Fruit fly (Drosophila melanogaster): ENCODE measurements around the gene Sgs8.

Sgs8 gene

DNA sequence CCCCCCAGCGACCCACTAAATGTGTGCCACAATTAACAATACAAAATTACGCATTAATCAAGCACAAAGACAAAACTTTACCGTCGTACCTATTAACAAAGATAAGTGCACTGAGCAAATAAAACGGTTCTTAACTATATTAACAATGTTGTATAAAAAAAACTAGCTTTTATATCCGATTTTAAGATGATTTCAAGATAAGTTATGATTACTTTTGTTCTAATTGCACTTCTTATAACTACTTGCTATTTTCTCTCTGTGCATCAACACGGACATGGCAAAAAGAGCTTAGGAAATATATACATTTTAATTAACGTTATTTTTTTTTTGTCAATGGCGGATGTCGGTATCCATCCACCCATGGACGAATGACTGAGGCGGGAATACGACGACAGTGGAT is 26.9 kb upstream of the Sgs8 start (continued):
- TF ChIP-seq sug (tag; optimal IDR thresholded peaks at IDR 0.05) (no peak), CG13296 (GFP tag; optimal IDR thresholded peaks at IDR 0.05) (peak; percentile 24), fd96Cb (tag; optimal IDR thresholded peaks at IDR 0.05) (peak; percentile 17), Ada2b (GFP tag; IDR thresholded peaks at IDR 0.05) (peak; percentile 72), kah (GFP tag; optimal IDR thresholded peaks at IDR 0.05) (no peak), HmgD (GFP tag; optimal IDR thresholded peaks at IDR 0.05) (no peak), CG17361 (GFP tag; IDR thresholded peaks at IDR 0.05) (0 out of 3 replicates have a peak, but pooled peaks have one; percentile 15), grau (tag; optimal IDR thresholded peaks at IDR 0.05) (peak; percentile 13), E2f2 (GFP tag; IDR thresholded peaks at IDR 0.05) (peak; percentile 25; the same call in 1 of the 2 replicates), gt (GFP tag; IDR thresholded peaks at IDR 0.05) (no peak), Bgb (GFP tag; IDR thresholded peaks at IDR 0.05; ENCODE audit: partially characterized antibody) (no peak), Aef1 (GFP tag; IDR thresholded peaks at IDR 0.05) (peak; percentile 16; the same call in 1 of the 3 replicates), ind (GFP tag; optimal IDR thresholded peaks at IDR 0.05) (peak; percentile 11), GATAe (GFP tag; conservative IDR thresholded peaks at IDR 0.05) (no peak), CG33557 (GFP tag; optimal IDR thresholded peaks at IDR 0.05) (no peak), prd (optimal IDR thresholded peaks at IDR 0.05) (no peak), prd (GFP tag; IDR thresholded peaks at IDR 0.05) (peak; percentile 39; the same call in 2 of the 3 replicates), CG18262 (tag; optimal IDR thresholded peaks at IDR 0.05) (no peak), Ets65A (GFP tag) (peak; percentile 13), Dad (GFP tag; optimal IDR thresholded peaks at IDR 0.05) (no peak), CG18599 (GFP tag; optimal IDR thresholded peaks at IDR 0.05) (peak; percentile 29), lmd (GFP tag; IDR thresholded peaks at IDR 0.05) (peak; percentile 41; the same call in 1 of the 2 replicates), CG34422 (GFP tag; IDR thresholded peaks at IDR 0.05) (0 out of 3 replicates have a peak, but pooled peaks have one; percentile 55), CG12391 (tag; optimal IDR thresholded peaks at IDR 0.05) (peak; percentile 19), zfh1 (GFP tag; IDR thresholded peaks at IDR 0.05) (no peak), ranshi (GFP tag; IDR thresholded peaks at IDR 0.05) (peak; percentile 59), CG32772 (GFP tag; IDR thresholded peaks at IDR 0.05) (0 out of 2 replicates have a peak, but pooled peaks have one; percentile 26), CoRest (tag; optimal IDR thresholded peaks at IDR 0.05) (no peak), CG14667 (GFP tag; IDR thresholded peaks at IDR 0.05) (no peak), lab (GFP tag; optimal IDR thresholded peaks at IDR 0.05) (peak; percentile 37), Xbp1 (GFP tag; optimal IDR thresholded peaks at IDR 0.05) (peak; percentile 7), hkb (optimal IDR thresholded peaks at IDR 0.05) (no peak), hkb (GFP tag; IDR thresholded peaks at IDR 0.05) (peak; percentile 60; the same call in 1 of the 2 replicates), stc (GFP tag; IDR thresholded peaks at IDR 0.05) (peak; percentile 33; the same call in 1 of the 2 replicates), CG16815 (GFP tag; optimal IDR thresholded peaks at IDR 0.05) (no peak), CG7556 (GFP tag; optimal IDR thresholded peaks at IDR 0.05) (no peak), bsh (GFP tag; optimal IDR thresholded peaks at IDR 0.05) (peak in 1 of 2 experiments; percentile 41), Sox102F (GFP tag; optimal IDR thresholded peaks at IDR 0.05) (peak; percentile 47), CG4820 (GFP tag; optimal IDR thresholded peaks at IDR 0.05) (no peak), CG17328 (GFP tag; IDR thresholded peaks at IDR 0.05) (peak; percentile 7; the same call in 1 of the 2 replicates), unpg (GFP tag; optimal IDR thresholded peaks at IDR 0.05) (peak; percentile 24), Fer2 (tag; optimal IDR thresholded peaks at IDR 0.05) (no peak), Pdp1 (GFP tag; optimal IDR thresholded peaks at IDR 0.05) (peak in 1 of 2 experiments; percentile 0), sens (GFP tag) (peak; percentile 83), otp (GFP tag; IDR thresholded peaks at IDR 0.05) (0 out of 3 replicates have a peak, but pooled peaks have one; percentile 19), CG10959 (GFP tag; IDR thresholded peaks at IDR 0.05) (no peak), Med (GFP tag) (peak; percentile 58), CG31441 (GFP tag; IDR thresholded peaks at IDR 0.05) (peak; percentile 29; the same call in 1 of the 2 replicates), Blimp-1 (GFP tag; optimal IDR thresholded peaks at IDR 0.05) (peak; percentile 24), CG10979 (tag; optimal IDR thresholded peaks at IDR 0.05) (peak; percentile 41), crol (GFP tag; IDR thresholded peaks at IDR 0.05) (peak; percentile 18; the same call in 1 of the 2 replicates)
